Worm (Caenorhabditis elegans) whole organism, L2 larva: ENCODE data around the gene F27E5.7.

Source experiments
- C34F6.9 ChIP-seq: fragments of 150-350 bp; optimal IDR thresholded peaks from 2 replicates; lab custom pipeline; 2014; ENCODE audit warnings: missing biosample characterization, missing genetic modification characterization
- F13H6.1 ChIP-seq: sonication (generic microtip); optimal IDR thresholded peaks from 2 replicates; lab custom pipeline; 2016; ENCODE audit warnings: missing genetic modification characterization, missing compliant biosample characterization
- R02D3.7 ChIP-seq: fragments of 150-350 bp; optimal IDR thresholded peaks from 2 replicates; lab custom pipeline; 2014; ENCODE audit warnings: missing biosample characterization, missing genetic modification characterization
- Y55F3AM.14 ChIP-seq: fragments of 200-800 bp; sonication (Bioruptor generic); optimal IDR thresholded peaks from 2 replicates; lab custom pipeline; 2018; ENCODE audit warnings: mild to moderate bottlenecking, missing genetic modification characterization, missing compliant biosample characterization
- ZK546.5 ChIP-seq: sonication (generic microtip); optimal IDR thresholded peaks from 2 replicates; lab custom pipeline; 2017; ENCODE audit warnings: missing biosample characterization, missing genetic modification characterization
- alr-1 ChIP-seq: fragments of 150-350 bp; optimal IDR thresholded peaks from 2 replicates; lab custom pipeline; 2014; ENCODE audit warnings: missing biosample characterization, missing genetic modification characterization
- aly-2 ChIP-seq: fragments of 150-350 bp; optimal IDR thresholded peaks from 2 replicates; lab custom pipeline; 2014; ENCODE audit warnings: missing biosample characterization, missing genetic modification characterization
- blmp-1 ChIP-seq: sonication (generic microtip); optimal IDR thresholded peaks from 2 replicates; lab custom pipeline; 2017; ENCODE audit warnings: missing genetic modification characterization, mild to moderate bottlenecking, missing compliant biosample characterization, antibody characterized with exemption, moderate library complexity; ENCODE audit not compliant: insufficient read depth
- ceh-16 ChIP-seq: fragments of 150-350 bp; optimal IDR thresholded peaks from 2 replicates; lab custom pipeline; 2014; ENCODE audit warnings: missing biosample characterization, missing genetic modification characterization
- ceh-82 ChIP-seq: fragments of 150-350 bp; optimal IDR thresholded peaks from 2 replicates; lab custom pipeline; 2014; ENCODE audit warnings: missing biosample characterization, missing genetic modification characterization
- crh-2 ChIP-seq: sonication (generic microtip); optimal IDR thresholded peaks from 2 replicates; lab custom pipeline; 2017; ENCODE audit warnings: missing biosample characterization, missing genetic modification characterization
- dmd-4 ChIP-seq: sonication (generic microtip); optimal IDR thresholded peaks from 2 replicates; lab custom pipeline; 2017; ENCODE audit warnings: missing biosample characterization, missing genetic modification characterization
- egl-27 ChIP-seq: sonication (generic microtip); optimal IDR thresholded peaks from 3 replicates; lab custom pipeline; 2017; ENCODE audit warnings: missing biosample characterization, missing genetic modification reagents, missing genetic modification characterization
- elt-1 ChIP-seq: fragments of 150-350 bp; optimal IDR thresholded peaks from 2 replicates; lab custom pipeline; 2014; ENCODE audit warnings: missing biosample characterization, missing genetic modification characterization
- elt-3 ChIP-seq: sonication (generic microtip); optimal IDR thresholded peaks from 2 replicates; lab custom pipeline; 2017; ENCODE audit warnings: missing biosample characterization, missing genetic modification characterization
- fos-1 ChIP-seq: fragments of 150-350 bp; optimal IDR thresholded peaks from 2 replicates; lab custom pipeline; 2014; ENCODE audit warnings: missing biosample characterization, missing genetic modification characterization
- gmeb-1 ChIP-seq: fragments of 150-350 bp; optimal IDR thresholded peaks from 2 replicates; lab custom pipeline; 2014; ENCODE audit warnings: missing biosample characterization, missing genetic modification characterization
- lin-11 ChIP-seq: fragments of 150-350 bp; sonication (generic microtip); optimal IDR thresholded peaks from 2 replicates; lab custom pipeline; 2014; ENCODE audit warnings: missing biosample characterization, missing genetic modification characterization, inconsistent platforms, mixed read lengths
- lin-39 ChIP-seq: fragments of 150-350 bp; optimal IDR thresholded peaks from 2 replicates; lab custom pipeline; 2014; ENCODE audit warnings: missing biosample characterization, missing genetic modification reagents, missing genetic modification characterization
- lsy-2 ChIP-seq, 2 experiments: fragments of 150-350 bp in 1 of 2; sonication (generic microtip) in 1 of 2; optimal IDR thresholded peaks; 2 replicates each; lab custom pipeline; 2014 to 2017; ENCODE audit warnings: missing biosample characterization in 2 of 2, missing genetic modification characterization in 2 of 2
- mab-5 ChIP-seq: fragments of 150-350 bp; optimal IDR thresholded peaks from 2 replicates; lab custom pipeline; 2014; ENCODE audit warnings: missing biosample characterization, missing genetic modification characterization
- mbf-1 ChIP-seq: sonication (generic microtip); optimal IDR thresholded peaks from 2 replicates; lab custom pipeline; 2017; ENCODE audit warnings: missing biosample characterization, missing genetic modification characterization
- mdl-1 ChIP-seq, 2 experiments: fragments of 150-350 bp in 1 of 2; sonication (generic microtip) in 1 of 2; optimal IDR thresholded peaks; 2 replicates each; lab custom pipeline; 2017; ENCODE audit warnings: missing biosample characterization in 2 of 2, missing genetic modification characterization in 2 of 2
- nhr-10 ChIP-seq: sonication (generic microtip); optimal IDR thresholded peaks from 2 replicates; lab custom pipeline; 2017; ENCODE audit warnings: missing biosample characterization, missing genetic modification characterization
- nhr-129 ChIP-seq: fragments of 150-350 bp; optimal IDR thresholded peaks from 2 replicates; lab custom pipeline; 2014; ENCODE audit warnings: missing biosample characterization, missing genetic modification characterization
- nhr-21 ChIP-seq: fragments of 150-350 bp; optimal IDR thresholded peaks from 2 replicates; lab custom pipeline; 2014; ENCODE audit warnings: missing biosample characterization, missing genetic modification characterization
- nhr-237 ChIP-seq: fragments of 150-350 bp; optimal IDR thresholded peaks from 2 replicates; lab custom pipeline; 2014; ENCODE audit warnings: missing biosample characterization, missing genetic modification characterization
- nhr-25 ChIP-seq: fragments of 150-350 bp; sonication (generic microtip); optimal IDR thresholded peaks from 3 replicates; lab custom pipeline; 2014; ENCODE audit warnings: missing biosample characterization, missing genetic modification characterization
- nhr-6 ChIP-seq: fragments of 150-350 bp; optimal IDR thresholded peaks from 2 replicates; lab custom pipeline; 2014; ENCODE audit warnings: missing biosample characterization, missing genetic modification characterization
- skn-1 ChIP-seq: sonication (generic microtip); optimal IDR thresholded peaks from 2 replicates; lab custom pipeline; 2017; ENCODE audit warnings: missing biosample characterization, missing genetic modification characterization
- sma-3 ChIP-seq: sonication (generic microtip); optimal IDR thresholded peaks from 2 replicates; lab custom pipeline; 2016; ENCODE audit warnings: missing genetic modification reagents, missing genetic modification characterization, missing compliant biosample characterization
- sma-9 ChIP-seq, 2 experiments: fragments of 150-350 bp in 1 of 2; sonication (generic microtip) in 1 of 2; optimal IDR thresholded peaks; 2 replicates each; lab custom pipeline; 2014 to 2016; ENCODE audit warnings: missing genetic modification characterization in 2 of 2, mild to moderate bottlenecking in 1 of 2, missing biosample characterization in 1 of 2, missing compliant biosample characterization in 1 of 2, missing genetic modification reagents in 1 of 2, moderate library complexity in 1 of 2
- snpc-4 ChIP-seq: fragments of 150-350 bp; optimal IDR thresholded peaks from 2 replicates; lab custom pipeline; 2014; ENCODE audit warnings: missing biosample characterization, missing genetic modification characterization
- unc-39 ChIP-seq: fragments of 150-350 bp; optimal IDR thresholded peaks from 2 replicates; lab custom pipeline; 2014; ENCODE audit warnings: missing biosample characterization, missing genetic modification characterization
- unc-55 ChIP-seq: fragments of 150-350 bp; sonication (generic microtip); optimal IDR thresholded peaks from 3 replicates; lab custom pipeline; 2014; ENCODE audit warnings: missing biosample characterization, missing genetic modification reagents, missing genetic modification characterization
- ztf-1 ChIP-seq: fragments of 200-800 bp; sonication (Bioruptor generic); conservative IDR thresholded peaks from 2 replicates; pipeline ENCODE4 v1.3.6; 2022; ENCODE audit warnings: missing genetic modification characterization, missing compliant biosample characterization
- ztf-11 ChIP-seq: sonication (generic microtip); optimal IDR thresholded peaks from 2 replicates; lab custom pipeline; 2017; ENCODE audit warnings: missing biosample characterization, missing genetic modification characterization

Gene F27E5.7

ce11 chrII:10093120-10093519, 29.4 kb upstream of the F27E5.7 start:
- TF ChIP-seq sma-3 (GFP tag; lab: Kevin White, UChicago): no peak
- no peak for TF ChIP-seq ztf-11 (tag; lab: Kevin White, UChicago)
- TF ChIP-seq nhr-21 (tag; lab: Kevin White, UChicago): no peak
- TF ChIP-seq skn-1 (tag; lab: Kevin White, UChicago): no peak
- no peak for TF ChIP-seq ztf-1
- TF ChIP-seq R02D3.7 (tag; lab: Kevin White, UChicago): no peak
- TF ChIP-seq C34F6.9 (tag; lab: Kevin White, UChicago): no peak
- TF ChIP-seq lin-39 (tag; lab: Kevin White, UChicago): no peak
- TF ChIP-seq crh-2 (tag; lab: Kevin White, UChicago): no peak
- no peak for TF ChIP-seq nhr-129
- no peak for TF ChIP-seq gmeb-1 (tag; lab: Kevin White, UChicago)
- TF ChIP-seq ZK546.5: no peak
- no peak for TF ChIP-seq elt-1 (tag; lab: Kevin White, UChicago)
- TF ChIP-seq nhr-10: no peak
- TF ChIP-seq fos-1 (tag; lab: Kevin White, UChicago): no peak
- TF ChIP-seq alr-1 (tag; lab: Kevin White, UChicago): no peak
- TF ChIP-seq nhr-6: no peak

DNA sequence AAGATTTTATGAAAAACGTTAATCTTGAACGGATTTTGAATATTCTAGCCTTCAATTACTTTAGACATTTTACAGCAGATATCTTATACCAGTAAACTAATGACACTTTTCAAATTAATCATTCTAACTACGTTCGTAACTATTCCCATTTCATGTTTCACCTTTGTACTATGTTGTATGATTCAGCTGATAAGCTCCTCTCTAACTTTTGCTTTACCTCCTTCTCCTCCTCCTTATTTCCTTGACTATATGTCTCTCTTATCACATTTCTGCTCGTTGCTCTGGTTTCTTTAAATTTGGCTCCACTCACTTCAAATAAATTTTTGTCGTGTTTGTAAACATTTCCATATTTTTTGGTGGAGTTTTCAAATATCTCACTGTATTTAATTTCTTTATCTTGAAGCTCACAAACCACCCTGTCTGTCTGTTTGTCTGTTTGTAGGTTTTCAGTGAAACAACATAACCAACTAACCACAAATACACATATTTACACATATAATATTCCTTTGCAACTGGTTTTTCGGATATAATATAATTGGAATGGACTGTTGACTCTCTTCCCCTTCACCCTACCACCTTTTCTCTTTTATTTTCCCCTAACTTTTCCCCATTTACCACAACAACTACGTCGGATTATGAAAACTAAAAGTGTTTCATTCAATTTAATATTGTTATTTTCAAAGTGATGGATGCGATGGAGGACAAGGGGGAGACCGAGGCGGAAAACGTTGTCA, 28.2 kb upstream of the F27E5.7 start, which contains the start of gene lact-2:
TSS of gene lact-2 (plus strand) at position 684 of the 734 bp plus-strand sequence.
- no peak for TF ChIP-seq Y55F3AM.14
- TF ChIP-seq lsy-2 (tag; optimal IDR thresholded peaks at IDR 0.05; lab: Kevin White, UChicago): no peak
- peak; percentile 96 for TF ChIP-seq fos-1 (tag; lab: Kevin White, UChicago)
- TF ChIP-seq crh-2 (tag; lab: Kevin White, UChicago): peak; percentile 7

- TF ChIP-seq alr-1 (tag; lab: Kevin White, UChicago): no peak
- TF ChIP-seq fos-1 (tag; lab: Kevin White, UChicago): peak; percentile 72
These were observed 27.3 kb upstream of the F27E5.7 start for ce11 chrII:10095224-10095623.

- no peak for TF ChIP-seq egl-27 (tag; lab: Kevin White, UChicago)
- no peak for TF ChIP-seq crh-2 (tag; lab: Kevin White, UChicago)
- TF ChIP-seq ceh-16 (tag; lab: Kevin White, UChicago): no peak
- TF ChIP-seq mdl-1 (tag; optimal IDR thresholded peaks at IDR 0.05; lab: Kevin White, UChicago): no peak
- TF ChIP-seq dmd-4 (tag; lab: Kevin White, UChicago): no peak
- TF ChIP-seq lin-39 (tag; lab: Kevin White, UChicago): no peak
- no peak for TF ChIP-seq nhr-21 (tag; lab: Kevin White, UChicago)
- TF ChIP-seq lin-11 (tag; lab: Kevin White, UChicago): no peak
- TF ChIP-seq Y55F3AM.14: no peak
- TF ChIP-seq nhr-6: no peak
- no peak for TF ChIP-seq ztf-11 (tag; lab: Kevin White, UChicago)
- no peak for TF ChIP-seq mab-5
- TF ChIP-seq, all 48 proteins: peak for 0
These were observed 24.1 kb upstream of the F27E5.7 start for ce11 chrII:10098428-10098827.

ce11 chrII:10099072-10099471, 23.5 kb upstream of the F27E5.7 start:
- TF ChIP-seq F13H6.1 (tag; lab: Kevin White, UChicago): no peak
- TF ChIP-seq lin-11 (tag; lab: Kevin White, UChicago): no peak
- no peak for TF ChIP-seq egl-27 (tag; lab: Kevin White, UChicago)
- no peak for TF ChIP-seq unc-39
- TF ChIP-seq nhr-25 (tag; lab: Kevin White, UChicago): no peak
- TF ChIP-seq ztf-1: no peak
- no peak for TF ChIP-seq alr-1 (tag; lab: Kevin White, UChicago)
- TF ChIP-seq aly-2 (tag; lab: Kevin White, UChicago): no peak
- TF ChIP-seq nhr-10: no peak
- TF ChIP-seq R02D3.7 (tag; lab: Kevin White, UChicago): no peak
- no peak for TF ChIP-seq crh-2 (tag; lab: Kevin White, UChicago)
- TF ChIP-seq ZK546.5: no peak
- no peak for TF ChIP-seq blmp-1

DNA sequence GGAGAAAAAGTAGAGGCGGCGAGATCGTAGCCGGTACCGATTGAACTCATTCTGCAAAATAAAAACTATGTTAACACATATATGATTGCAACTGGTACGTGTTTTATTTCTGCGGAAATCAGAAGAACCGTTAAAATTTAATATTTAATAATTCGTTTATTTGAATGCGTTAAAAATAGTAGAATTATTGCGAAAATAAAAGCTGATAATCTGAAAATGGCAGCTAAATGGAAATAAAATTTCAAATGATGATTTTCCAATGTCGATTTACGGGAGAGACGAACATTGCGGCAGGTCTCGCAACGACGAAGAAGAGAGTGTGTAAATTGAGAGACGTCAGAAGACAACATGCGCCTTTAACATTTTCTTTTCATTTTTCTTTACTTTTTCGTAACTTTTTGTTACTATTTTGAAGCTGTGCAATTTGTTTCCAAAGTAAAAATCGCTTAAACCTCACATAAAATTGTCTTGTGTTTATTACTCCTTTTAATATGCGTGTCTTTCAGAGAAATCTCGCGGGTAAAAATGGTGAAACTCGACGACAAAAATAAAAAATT, 22.7 kb upstream of the F27E5.7 start, which contains the start of the genes pas-7 and puf-12:
TSS of gene pas-7 (minus strand) at position 51 of the 557 bp plus-strand sequence.
TSS of gene puf-12 (plus strand) at position 507 of the 557 bp plus-strand sequence.
- peak; percentile 63 for TF ChIP-seq skn-1 (tag; lab: Kevin White, UChicago)
- TF ChIP-seq sma-9 (GFP tag; optimal IDR thresholded peaks at IDR 0.05; lab: Kevin White, UChicago): no peak
- TF ChIP-seq sma-9 (tag; optimal IDR thresholded peaks at IDR 0.05; lab: Kevin White, UChicago): no peak
- no peak for TF ChIP-seq mab-5
- TF ChIP-seq ceh-82: no peak
- no peak for TF ChIP-seq gmeb-1 (tag; lab: Kevin White, UChicago)
- TF ChIP-seq sma-3 (GFP tag; lab: Kevin White, UChicago): no peak
- TF ChIP-seq mdl-1 (tag; optimal IDR thresholded peaks at IDR 0.05; lab: Kevin White, UChicago): no peak
- peak; percentile 5 for TF ChIP-seq R02D3.7 (tag; lab: Kevin White, UChicago)
- TF ChIP-seq C34F6.9 (tag; lab: Kevin White, UChicago): peak; percentile 65
- TF ChIP-seq elt-3 (tag; lab: Kevin White, UChicago): no peak
- no peak for TF ChIP-seq aly-2 (tag; lab: Kevin White, UChicago)
- TF ChIP-seq nhr-6: no peak
- no peak for TF ChIP-seq nhr-237
- TF ChIP-seq ztf-11 (tag; lab: Kevin White, UChicago): no peak
- TF ChIP-seq mbf-1 (tag; lab: Kevin White, UChicago): no peak
- TF ChIP-seq nhr-129: peak; percentile 59
- TF ChIP-seq dmd-4 (tag; lab: Kevin White, UChicago): no peak
- peak; percentile 67 for TF ChIP-seq unc-55 (GFP tag; lab: Kevin White, UChicago)
- TF ChIP-seq nhr-10: no peak
- TF ChIP-seq alr-1 (tag; lab: Kevin White, UChicago): no peak
- no peak for TF ChIP-seq snpc-4 (tag; lab: Kevin White, UChicago)
- TF ChIP-seq lsy-2 (tag; optimal IDR thresholded peaks at IDR 0.05; lab: Kevin White, UChicago): peak in 1 of 2 experiments; percentile 77
